Worm (Caenorhabditis elegans): ENCODE data around the gene Y41D4A.6.

Y41D4A.6 gene

ce11 chrIV:1708426-1708826, 36.9 kb downstream of the Y41D4A.6 start (continued):
- no peak for TF ChIP-seq dmd-6 (GFP tag; IDR thresholded peaks at IDR 0.05)

ce11 chrIV:1707960-1708359, 37.3 kb downstream of the Y41D4A.6 start:
- TF ChIP-seq lin-39 (tag; optimal IDR thresholded peaks at IDR 0.05) (no peak), aha-1 (tag) (peak; percentile 49)

ce11 chrIV:1706996-1707395, 38.3 kb downstream of the Y41D4A.6 start, which contains the start of gene K08D12.4:
Gene K08D12.4, plus strand, starts transcription at chrIV:1707296.
- TF ChIP-seq aly-2 (tag; optimal IDR thresholded peaks at IDR 0.05) (no peak), F26F4.8 (GFP tag; conservative IDR thresholded peaks at IDR 0.05) (no peak), lim-7 (GFP tag; IDR thresholded peaks at IDR 0.05) (no peak), hlh-30 (tag; optimal IDR thresholded peaks at IDR 0.05; ENCODE audit: insufficient read depth) (no peak), Y75B8A.6 (GFP tag; IDR thresholded peaks at IDR 0.05) (no peak), arid-1 (GFP tag; conservative IDR thresholded peaks at IDR 0.05) (no peak)

ce11 chrIV:1699599-1699998, 45.7 kb downstream of the Y41D4A.6 start, which contains the start of gene bus-2:
Gene bus-2, plus strand, starts transcription at chrIV:1699899.
- no peak for TF ChIP-seq Y48G9A.11 (GFP tag; IDR thresholded peaks at IDR 0.05)
- no peak for TF ChIP-seq lim-7 (GFP tag; IDR thresholded peaks at IDR 0.05)
- no peak for TF ChIP-seq lin-15B (tag; optimal IDR thresholded peaks at IDR 0.05)
- TF ChIP-seq php-3 (GFP tag; IDR thresholded peaks at IDR 0.05) = no peak
- TF ChIP-seq mdl-1 (tag; optimal IDR thresholded peaks at IDR 0.05) = no peak
- no peak for TF ChIP-seq hlh-11 (tag; optimal IDR thresholded peaks at IDR 0.05)
- no peak for TF ChIP-seq pha-4 (GFP tag; IDR thresholded peaks at IDR 0.05)
- no peak for TF ChIP-seq pha-4 (tag; optimal IDR thresholded peaks at IDR 0.05)

ce11 chrIV:1691651-1692050, 53.7 kb downstream of the Y41D4A.6 start:
- TF ChIP-seq fkh-10 (GFP tag; optimal IDR thresholded peaks at IDR 0.05) (peak; percentile 36), madf-9 (GFP tag; conservative IDR thresholded peaks at IDR 0.05) (no peak), mxl-3 (GFP tag; optimal IDR thresholded peaks at IDR 0.05) (no peak), daf-16 (GFP tag; optimal IDR thresholded peaks at IDR 0.05) (no peak), daf-16 (tag; optimal IDR thresholded peaks at IDR 0.05) (no peak)
